Fruit fly (Drosophila melanogaster) whole organism, embryonic: Measurements from ENCODE around the gene ClpX.

ENCODE experiments used
- Ada2b ChIP-seq: fragments of 200-800 bp; sonication (Bioruptor generic); IDR thresholded peaks from 2 replicates; pipeline ENCODE4 v1.3.6; 2022; ENCODE audit warnings: missing biosample characterization, missing genetic modification characterization
- Awh ChIP-seq: fragments of 200-800 bp; sonication (Bioruptor generic); IDR thresholded peaks from 2 replicates; pipeline ENCODE4, ENCODE4 v1.3.6; 2022; ENCODE audit warnings: missing biosample characterization, missing genetic modification characterization
- C15 ChIP-seq: fragments of 200-800 bp; sonication (Bioruptor generic); IDR thresholded peaks from 3 replicates; pipeline ENCODE4 v1.3.6; 2022; ENCODE audit warnings: missing biosample characterization, missing genetic modification characterization
- CG11723 ChIP-seq: fragments of 200-800 bp; sonication (Bioruptor generic); optimal IDR thresholded peaks from 2 replicates; lab custom pipeline; 2017; ENCODE audit warnings: missing biosample characterization, mild to moderate bottlenecking, missing genetic modification characterization
- CG12659 ChIP-seq: fragments of 200-800 bp; sonication (Bioruptor generic); optimal IDR thresholded peaks from 3 replicates; lab custom pipeline; 2017; ENCODE audit warnings: mild to moderate bottlenecking, missing biosample characterization, missing genetic modification reagents, missing genetic modification characterization
- CG13123 ChIP-seq: fragments of 200-800 bp; sonication (Bioruptor generic); optimal IDR thresholded peaks from 2 replicates; lab custom pipeline; 2016; ENCODE audit warnings: missing biosample characterization, missing genetic modification characterization
- CG13894 ChIP-seq: fragments of 200-800 bp; sonication (Bioruptor generic); optimal IDR thresholded peaks from 3 replicates; lab custom pipeline; 2018; ENCODE audit warnings: missing biosample characterization, mild to moderate bottlenecking, missing genetic modification characterization, moderate library complexity
- CG1529 ChIP-seq: fragments of 200-800 bp; sonication (Bioruptor generic); optimal IDR thresholded peaks from 3 replicates; lab custom pipeline; 2018; ENCODE audit warnings: missing biosample characterization, missing genetic modification characterization
- CG15601 ChIP-seq: fragments of 200-800 bp; sonication (Bioruptor generic); optimal IDR thresholded peaks from 3 replicates; lab custom pipeline; 2019; ENCODE audit warnings: missing biosample characterization, mild to moderate bottlenecking, missing genetic modification characterization, moderate library complexity
- CG1832 ChIP-seq: fragments of 200-800 bp; sonication (Bioruptor generic); optimal IDR thresholded peaks from 2 replicates; lab custom pipeline; 2017; ENCODE audit warnings: missing biosample characterization, mild to moderate bottlenecking, missing genetic modification characterization, inconsistent platforms
- CG31365 ChIP-seq: fragments of 200-800 bp; sonication (Bioruptor generic); optimal IDR thresholded peaks from 2 replicates; lab custom pipeline; 2018; ENCODE audit warnings: missing biosample characterization, mild to moderate bottlenecking, missing genetic modification characterization
- CG3838 ChIP-seq: fragments of 200-800 bp; sonication (Bioruptor generic); optimal IDR thresholded peaks from 3 replicates; lab custom pipeline; 2016; ENCODE audit warnings: missing biosample characterization, missing genetic modification characterization
- CG5180 ChIP-seq: fragments of 200-800 bp; sonication (Bioruptor generic); optimal IDR thresholded peaks from 3 replicates; lab custom pipeline; 2017; ENCODE audit warnings: missing biosample characterization, missing genetic modification characterization, mild to moderate bottlenecking, moderate library complexity, missing genetic modification reagents
- CG6272 ChIP-seq: fragments of 200-800 bp; sonication (Bioruptor generic); IDR thresholded peaks from 2 replicates; pipeline ENCODE4 v1.3.6; 2022; ENCODE audit warnings: missing biosample characterization, missing genetic modification characterization
- CG6654 ChIP-seq: fragments of 200-800 bp; sonication (Bioruptor generic); optimal IDR thresholded peaks from 2 replicates; lab custom pipeline; 2017; ENCODE audit warnings: missing biosample characterization, mild to moderate bottlenecking, missing genetic modification characterization
- CG8765 ChIP-seq: fragments of 200-800 bp; sonication (Bioruptor generic); IDR thresholded peaks from 2 replicates; pipeline ENCODE4 v1.3.6; 2022; ENCODE audit warnings: missing biosample characterization, missing genetic modification characterization
- Dip3 ChIP-seq: fragments of 200-800 bp; sonication (Bioruptor generic); optimal IDR thresholded peaks from 3 replicates; lab custom pipeline; 2016; ENCODE audit warnings: missing biosample characterization, missing genetic modification characterization
- Dref ChIP-seq: fragments of 200-800 bp; sonication (Bioruptor generic); IDR thresholded peaks from 2 replicates; pipeline ENCODE4 v1.3.6; 2022; ENCODE audit warnings: missing biosample characterization, missing genetic modification characterization
- Drgx ChIP-seq: fragments of 200-800 bp; sonication (Bioruptor generic); IDR thresholded peaks from 2 replicates; pipeline ENCODE4 v1.3.6; 2022; ENCODE audit warnings: missing biosample characterization, missing genetic modification characterization
- E2f2 ChIP-seq: fragments of 200-800 bp; sonication (Bioruptor generic); IDR thresholded peaks from 2 replicates; pipeline ENCODE4 v1.3.6; 2022; ENCODE audit warnings: missing biosample characterization, missing genetic modification characterization
- ERR ChIP-seq: fragments of 200-800 bp; sonication (Bioruptor generic); optimal IDR thresholded peaks from 2 replicates; lab custom pipeline; 2016; ENCODE audit warnings: missing biosample characterization, missing genetic modification characterization
- Elba2 ChIP-seq: fragments of 200-800 bp; sonication (Bioruptor generic); optimal IDR thresholded peaks from 3 replicates; lab custom pipeline; 2016; ENCODE audit warnings: missing biosample characterization, missing genetic modification characterization
- Hand ChIP-seq: fragments of 200-800 bp; sonication (Bioruptor generic); optimal IDR thresholded peaks from 2 replicates; lab custom pipeline; 2017; ENCODE audit warnings: mild to moderate bottlenecking, missing biosample characterization, missing genetic modification reagents, missing genetic modification characterization
- Mad ChIP-seq: fragments of 200-800 bp; sonication (Bioruptor generic); optimal IDR thresholded peaks from 2 replicates; lab custom pipeline; 2016; ENCODE audit warnings: missing biosample characterization, missing genetic modification characterization
- Med ChIP-seq: fragments of 200-800 bp; sonication (Bioruptor generic); peaks from one replicate; lab custom pipeline; 2016; ENCODE audit warnings: missing biosample characterization, missing genetic modification characterization, mild to moderate bottlenecking, inconsistent platforms, moderate library complexity
- Mrtf ChIP-seq: fragments of 200-800 bp; sonication (Bioruptor generic); IDR thresholded peaks from 3 replicates; pipeline ENCODE4 v1.3.6; 2022; ENCODE audit warnings: missing biosample characterization, missing genetic modification characterization
- Oaz ChIP-seq: fragments of 200-800 bp; sonication (Bioruptor generic); IDR thresholded peaks from 2 replicates; pipeline ENCODE4 v1.3.6; 2022; ENCODE audit warnings: missing biosample characterization, missing genetic modification characterization
- Spps ChIP-seq: fragments of 200-800 bp; sonication (Bioruptor generic); optimal IDR thresholded peaks from 2 replicates; lab custom pipeline; 2018; ENCODE audit warnings: missing biosample characterization, mild to moderate bottlenecking, missing genetic modification characterization
- TFAM ChIP-seq: fragments of 200-800 bp; sonication (Bioruptor generic); optimal IDR thresholded peaks from 2 replicates; lab custom pipeline; 2017; ENCODE audit warnings: missing biosample characterization, missing genetic modification characterization, inconsistent platforms
- Taf1 ChIP-seq: fragments of 200-800 bp; sonication (Bioruptor generic); IDR thresholded peaks from 2 replicates; pipeline ENCODE4 v1.3.6; 2022; ENCODE audit warnings: missing biosample characterization, missing genetic modification characterization
- Trl ChIP-seq, 3 experiments: fragments of >200 bp in 2 of 3; fragments of 200-800 bp in 1 of 3; sonication (Bioruptor generic) in 1 of 3; optimal IDR thresholded peaks; 2 replicates in 1 of 3; 3 replicates in 2 of 3; lab custom pipeline; 2016 to 2017; ENCODE audit warnings: missing biosample characterization in 1 of 3, missing genetic modification characterization in 1 of 3
- caup ChIP-seq: fragments of 200-800 bp; sonication (Bioruptor generic); optimal IDR thresholded peaks from 3 replicates; lab custom pipeline; 2017; ENCODE audit warnings: missing biosample characterization, mild to moderate bottlenecking, missing genetic modification characterization, moderate library complexity; ENCODE audit not compliant: severe bottlenecking
- dm ChIP-seq: fragments of 200-800 bp; sonication (Bioruptor generic); optimal IDR thresholded peaks from 3 replicates; lab custom pipeline; 2016; ENCODE audit warnings: missing biosample characterization, missing genetic modification characterization
- dysf ChIP-seq: fragments of 200-800 bp; sonication (Bioruptor generic); IDR thresholded peaks from 3 replicates; pipeline ENCODE4 v1.3.6; 2022; ENCODE audit warnings: missing biosample characterization, missing genetic modification characterization
- en ChIP-seq: fragments of 200-800 bp; sonication (Bioruptor generic); optimal IDR thresholded peaks from 2 replicates; lab custom pipeline; 2016; ENCODE audit warnings: missing biosample characterization, missing genetic modification characterization
- esg ChIP-seq: fragments of 200-800 bp; sonication (Bioruptor generic); conservative IDR thresholded peaks from 2 replicates; pipeline ENCODE4 v1.3.6; 2022; ENCODE audit warnings: missing biosample characterization, missing genetic modification characterization
- ewg ChIP-seq: fragments of 200-800 bp; sonication (Bioruptor generic); optimal IDR thresholded peaks from 3 replicates; lab custom pipeline; 2017; ENCODE audit warnings: mild to moderate bottlenecking, missing biosample characterization, missing genetic modification reagents, missing genetic modification characterization
- fd3F ChIP-seq: fragments of 200-800 bp; sonication (Bioruptor generic); optimal IDR thresholded peaks from 2 replicates; lab custom pipeline; 2018; ENCODE audit warnings: missing biosample characterization, mild to moderate bottlenecking, missing genetic modification characterization, moderate library complexity
- gfzf ChIP-seq: fragments of 200-800 bp; sonication (Bioruptor generic); optimal IDR thresholded peaks from 2 replicates; lab custom pipeline; 2016; ENCODE audit warnings: missing biosample characterization, mild to moderate bottlenecking, missing genetic modification characterization, moderate library complexity
- gsb-n ChIP-seq: fragments of 200-800 bp; sonication (Bioruptor generic); optimal IDR thresholded peaks from 3 replicates; lab custom pipeline; 2018; ENCODE audit warnings: missing biosample characterization, mild to moderate bottlenecking, missing genetic modification characterization
- otp ChIP-seq: fragments of 200-800 bp; sonication (Bioruptor generic); IDR thresholded peaks from 3 replicates; pipeline ENCODE4, ENCODE4 v1.3.6; 2022; ENCODE audit warnings: missing biosample characterization, missing genetic modification characterization
- pan ChIP-seq, 4 experiments: fragments of >200 bp in 3 of 4; fragments of 200-800 bp in 1 of 4; sonication (Bioruptor generic) in 1 of 4; optimal IDR thresholded peaks in 3 of 4; IDR thresholded peaks in 1 of 4; 2 replicates each; pipeline versions ENCODE4 v1.3.6 to Lab custom; 2017 to 2022; ENCODE audit warnings: missing biosample characterization in 2 of 4, missing genetic modification characterization in 2 of 4, mixed read lengths in 1 of 4
- pros ChIP-seq: fragments of 200-800 bp; sonication (Bioruptor generic); optimal IDR thresholded peaks from 3 replicates; lab custom pipeline; 2019; ENCODE audit warnings: missing biosample characterization, mild to moderate bottlenecking, missing genetic modification characterization, moderate library complexity
- pum ChIP-seq: fragments of 200-800 bp; sonication (Bioruptor generic); optimal IDR thresholded peaks from 2 replicates; lab custom pipeline; 2016; ENCODE audit warnings: missing biosample characterization, missing genetic modification characterization
- tap ChIP-seq: fragments of 200-800 bp; optimal IDR thresholded peaks from 3 replicates; lab custom pipeline; 2019; ENCODE audit warnings: missing biosample characterization, mild to moderate bottlenecking, missing genetic modification characterization, moderate library complexity
- ttk ChIP-seq: fragments of 200-800 bp; sonication (Bioruptor generic); IDR thresholded peaks from 2 replicates; pipeline ENCODE4 v2.1.2; 2022; ENCODE audit warnings: missing biosample characterization, missing genetic modification characterization
- wek ChIP-seq: fragments of 200-800 bp; sonication (Bioruptor generic); optimal IDR thresholded peaks from 3 replicates; lab custom pipeline; 2018; ENCODE audit warnings: missing biosample characterization, mild to moderate bottlenecking, missing genetic modification characterization, moderate library complexity
- wor ChIP-seq: fragments of 200-800 bp; sonication (Bioruptor generic); IDR thresholded peaks from 2 replicates; pipeline ENCODE4 v1.3.6; 2022; ENCODE audit warnings: missing biosample characterization, missing genetic modification characterization
- zen2 ChIP-seq: fragments of 200-800 bp; sonication (Bioruptor generic); IDR thresholded peaks from 3 replicates; pipeline ENCODE4 v1.3.6; 2022; ENCODE audit warnings: missing biosample characterization, missing genetic modification characterization; ENCODE audit not compliant: partially characterized antibody

ClpX gene

dm6 chr3R:19889603-19890187, 13.8 kb downstream of the ClpX start (continued):
- no peak for TF ChIP-seq CG8765 (GFP tag; lab: Robert Waterston, UW)
- peak; percentile 64 for TF ChIP-seq CG5180 (GFP tag; lab: Kevin White, UChicago)
- TF ChIP-seq pum (GFP tag; lab: Kevin White, UChicago), result peak; percentile 13
- TF ChIP-seq zen2, result no peak
- TF ChIP-seq CG6272, result 0 out of 2 replicates have a peak, but pooled peaks have one; percentile 6
- TF ChIP-seq fd3F (GFP tag; lab: Kevin White, UChicago), result peak; percentile 76
- no peak for TF ChIP-seq Mrtf
- peak; percentile 43 for TF ChIP-seq ewg (GFP tag; lab: Kevin White, UChicago)
- peak; percentile 17 for TF ChIP-seq Dip3 (GFP tag; lab: Kevin White, UChicago)
- TF ChIP-seq dm (GFP tag; lab: Kevin White, UChicago), result no peak
- peak; percentile 79 for TF ChIP-seq dysf (GFP tag; lab: Robert Waterston, UW)
- TF ChIP-seq ttk (GFP tag; lab: Robert Waterston, UW), result no peak; the same call in 1 of the 2 replicates
- TF ChIP-seq pros (GFP tag; lab: Kevin White, UChicago), result no peak
- no peak for TF ChIP-seq ERR (GFP tag; lab: Kevin White, UChicago)
- TF ChIP-seq gsb-n (tag; lab: Kevin White, UChicago), result peak; percentile 18
- peak; percentile 27 for TF ChIP-seq Spps
- no peak for TF ChIP-seq TFAM (GFP tag; lab: Kevin White, UChicago)
- no peak for TF ChIP-seq pan (optimal IDR thresholded peaks at IDR 0.05; lab: Kevin White, UChicago)
- TF ChIP-seq pan (GFP tag; optimal IDR thresholded peaks at IDR 0.05 in 1 of 2, IDR thresholded peaks at IDR 0.05 in 1 of 2), result no peak
- peak; percentile 69 for TF ChIP-seq CG6654 (GFP tag; lab: Kevin White, UChicago)
- TF ChIP-seq Hand, result no peak
- no peak for TF ChIP-seq en (GFP tag; lab: Kevin White, UChicago)
- TF ChIP-seq Awh (GFP tag; lab: Robert Waterston, UW), result no peak
- no peak for TF ChIP-seq CG11723 (GFP tag; lab: Kevin White, UChicago)
- TF ChIP-seq Trl (optimal IDR thresholded peaks at IDR 0.05; lab: Kevin White, UChicago), result peak; percentile 89 to 95
- TF ChIP-seq Trl (GFP tag; optimal IDR thresholded peaks at IDR 0.05; lab: Kevin White, UChicago), result no peak
- no peak for TF ChIP-seq Elba2
- peak; percentile 17 for TF ChIP-seq CG13894
- no peak for TF ChIP-seq CG31365
- peak; percentile 11; the same call in 1 of the 2 replicates for TF ChIP-seq wor (GFP tag; lab: Robert Waterston, UW)
- TF ChIP-seq esg (GFP tag; lab: Robert Waterston, UW), result peak; percentile 53
- TF ChIP-seq CG1529 (GFP tag; lab: Kevin White, UChicago), result peak; percentile 24
- no peak for TF ChIP-seq CG3838 (GFP tag; lab: Kevin White, UChicago)
- peak; percentile 13 for TF ChIP-seq CG15601 (tag; lab: Kevin White, UChicago)
- no peak for TF ChIP-seq otp (GFP tag; lab: Robert Waterston, UW)
- no peak for TF ChIP-seq wek (GFP tag; lab: Kevin White, UChicago)
- TF ChIP-seq CG13123 (GFP tag; lab: Kevin White, UChicago), result no peak
- peak; percentile 78 for TF ChIP-seq CG12659 (GFP tag; lab: Kevin White, UChicago)
- no peak; the same call in 1 of the 2 replicates for TF ChIP-seq Drgx (GFP tag; lab: Robert Waterston, UW)
- TF ChIP-seq Mad (GFP tag; lab: Kevin White, UChicago), result no peak
- TF ChIP-seq E2f2 (GFP tag; lab: Robert Waterston, UW), result peak; percentile 46; the same call in 1 of the 2 replicates
- no peak for TF ChIP-seq CG1832 (GFP tag; lab: Kevin White, UChicago)
- TF ChIP-seq caup (GFP tag; lab: Kevin White, UChicago), result peak; percentile 86
- TF ChIP-seq gfzf (GFP tag; lab: Kevin White, UChicago), result no peak
- TF ChIP-seq Med (GFP tag; lab: Kevin White, UChicago), result peak; percentile 72
- peak; percentile 66 for TF ChIP-seq Taf1 (GFP tag; lab: Robert Waterston, UW)
- peak; percentile 67 for TF ChIP-seq tap
- peak; percentile 55; the same call in 1 of the 2 replicates for TF ChIP-seq Ada2b (GFP tag; lab: Robert Waterston, UW)
- TF ChIP-seq C15 (GFP tag; lab: Robert Waterston, UW), result no peak
- no peak for TF ChIP-seq Oaz (GFP tag; lab: Robert Waterston, UW)
- TF ChIP-seq Dref (GFP tag; lab: Robert Waterston, UW), result no peak
